Worm (Caenorhabditis elegans): ENCODE data around the gene W04E12.2.

The W04E12.2 gene

ce11 chrV:19755260-19755659 lies 14.3 kb upstream of the W04E12.2 start, which contains the start of gene clec-50:
Gene clec-50, minus strand, starts transcription at chrV:19755368.
- TF ChIP-seq nhr-76 (tag; optimal IDR thresholded peaks at IDR 0.05) (no peak), unc-62 (GFP tag; optimal IDR thresholded peaks at IDR 0.05) (no peak), ztf-11 (tag; optimal IDR thresholded peaks at IDR 0.05) (no peak), zip-8 (tag; optimal IDR thresholded peaks at IDR 0.05) (no peak), drap-1 (GFP tag; optimal IDR thresholded peaks at IDR 0.05) (no peak), blmp-1 (tag; optimal IDR thresholded peaks at IDR 0.05) (no peak), lin-32 (GFP tag; optimal IDR thresholded peaks at IDR 0.05) (no peak), pha-4 (tag; optimal IDR thresholded peaks at IDR 0.05) (no peak), nhr-237 (tag; optimal IDR thresholded peaks at IDR 0.05) (no peak), ceh-39 (tag; optimal IDR thresholded peaks at IDR 0.05) (no peak), ham-2 (GFP tag; optimal IDR thresholded peaks at IDR 0.05) (no peak), cnd-1 (tag; optimal IDR thresholded peaks at IDR 0.05) (no peak), sem-2 (GFP tag; optimal IDR thresholded peaks at IDR 0.05) (no peak)

ce11 chrV:19754331-19754730 lies 13.4 kb upstream of the W04E12.2 start:
- TF ChIP-seq ceh-39 (tag; optimal IDR thresholded peaks at IDR 0.05) (no peak), hlh-1 (tag; optimal IDR thresholded peaks at IDR 0.05) (no peak), drap-1 (GFP tag; optimal IDR thresholded peaks at IDR 0.05) (no peak), elt-3 (tag; optimal IDR thresholded peaks at IDR 0.05) (no peak), nhr-28 (tag; optimal IDR thresholded peaks at IDR 0.05) (no peak), blmp-1 (tag; optimal IDR thresholded peaks at IDR 0.05) (no peak), lin-32 (GFP tag; optimal IDR thresholded peaks at IDR 0.05) (no peak), ces-1 (GFP tag; optimal IDR thresholded peaks at IDR 0.05) (no peak), mab-5 (tag; optimal IDR thresholded peaks at IDR 0.05) (no peak), ceh-43 (GFP tag; optimal IDR thresholded peaks at IDR 0.05) (no peak), nhr-12 (tag; optimal IDR thresholded peaks at IDR 0.05) (no peak), nhr-237 (tag; optimal IDR thresholded peaks at IDR 0.05) (no peak), M03D4.4 (tag; optimal IDR thresholded peaks at IDR 0.05) (no peak), sem-2 (GFP tag; optimal IDR thresholded peaks at IDR 0.05) (no peak), mep-1 (tag; optimal IDR thresholded peaks at IDR 0.05) (no peak), sptf-1 (tag; optimal IDR thresholded peaks at IDR 0.05) (no peak), elt-1 (tag; optimal IDR thresholded peaks at IDR 0.05; ENCODE audit: borderline replicate concordance, insufficient read depth) (no peak), unc-120 (tag; optimal IDR thresholded peaks at IDR 0.05; ENCODE audit: poor library complexity, severe bottlenecking) (no peak)

DNA sequence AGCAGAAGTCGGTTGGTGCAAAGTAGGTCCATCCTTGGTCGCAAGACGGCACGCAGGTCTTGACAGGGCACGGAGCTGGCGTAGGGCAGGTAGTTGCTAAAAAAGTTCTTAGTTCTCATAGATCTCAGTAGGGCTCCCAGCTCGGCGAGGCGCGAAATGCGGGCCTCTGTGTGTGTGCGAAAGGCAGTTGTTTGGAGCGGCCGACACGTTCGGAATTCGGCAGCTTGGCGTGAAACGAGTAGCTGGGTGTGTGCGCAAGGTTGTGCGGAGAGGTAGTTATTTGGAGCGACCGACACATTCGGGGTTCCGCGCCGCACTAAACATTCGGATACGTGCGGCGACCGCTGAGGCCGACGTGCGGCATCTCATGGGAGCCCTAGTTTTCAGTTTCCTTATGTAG lies 11.9 kb upstream of the W04E12.2 start:
- no peak for TF ChIP-seq unc-120 (tag; optimal IDR thresholded peaks at IDR 0.05; ENCODE audit: poor library complexity, severe bottlenecking)
- TF ChIP-seq pha-4 (tag; optimal IDR thresholded peaks at IDR 0.05) = no peak
- no peak for TF ChIP-seq tbx-8 (GFP tag; optimal IDR thresholded peaks at IDR 0.05)
- TF ChIP-seq sem-2 (GFP tag; optimal IDR thresholded peaks at IDR 0.05) = no peak
- no peak for TF ChIP-seq drap-1 (GFP tag; optimal IDR thresholded peaks at IDR 0.05)
- TF ChIP-seq ceh-83 (GFP tag; optimal IDR thresholded peaks at IDR 0.05) = no peak
- no peak for TF ChIP-seq lsy-2 (tag; optimal IDR thresholded peaks at IDR 0.05)
- TF ChIP-seq M03D4.4 (tag; optimal IDR thresholded peaks at IDR 0.05) = no peak

DNA sequence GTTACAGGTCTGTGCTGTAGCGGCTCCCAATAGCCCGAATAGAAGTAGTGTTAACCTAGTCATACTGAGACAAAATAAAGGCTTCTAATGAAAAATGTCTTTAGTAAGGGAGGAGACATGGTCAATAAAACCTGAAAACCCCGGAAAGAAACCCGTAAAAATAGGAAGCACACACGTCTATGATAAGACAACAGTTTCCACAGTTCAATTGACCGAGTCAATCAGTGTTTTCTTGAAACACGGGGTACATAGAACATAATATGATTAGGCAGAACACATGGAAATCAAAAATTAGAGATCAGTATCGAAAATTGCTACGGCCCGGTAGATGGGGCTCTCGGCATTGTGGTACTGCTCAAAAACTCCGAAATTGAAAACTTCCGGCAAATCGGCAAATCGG lies 10.2 kb upstream of the W04E12.2 start, which contains the start of gene clec-49:
Gene clec-49, minus strand, starts transcription at position 103 of the 400 bp plus-strand sequence.
- no peak for TF ChIP-seq nhr-2 (tag; optimal IDR thresholded peaks at IDR 0.05)
- no peak for TF ChIP-seq ham-2 (GFP tag; optimal IDR thresholded peaks at IDR 0.05)
- no peak for TF ChIP-seq unc-120 (tag; optimal IDR thresholded peaks at IDR 0.05; ENCODE audit: poor library complexity, severe bottlenecking)
- TF ChIP-seq nhr-28 (tag; optimal IDR thresholded peaks at IDR 0.05) = no peak
- no peak for TF ChIP-seq nhr-76 (tag; optimal IDR thresholded peaks at IDR 0.05)
- no peak for TF ChIP-seq pha-4 (tag; optimal IDR thresholded peaks at IDR 0.05)
- no peak for TF ChIP-seq drap-1 (GFP tag; optimal IDR thresholded peaks at IDR 0.05)
- TF ChIP-seq ztf-11 (tag; optimal IDR thresholded peaks at IDR 0.05) = no peak
- no peak for TF ChIP-seq nhr-237 (tag; optimal IDR thresholded peaks at IDR 0.05)
- TF ChIP-seq lsy-2 (tag; optimal IDR thresholded peaks at IDR 0.05) = no peak
- TF ChIP-seq snpc-4 (tag; optimal IDR thresholded peaks at IDR 0.05) = no peak
- TF ChIP-seq hlh-1 (tag; optimal IDR thresholded peaks at IDR 0.05) = no peak
- no peak for TF ChIP-seq mep-1 (tag; optimal IDR thresholded peaks at IDR 0.05)
- TF ChIP-seq unc-39 (tag; optimal IDR thresholded peaks at IDR 0.05) = no peak
- TF ChIP-seq cnd-1 (tag; optimal IDR thresholded peaks at IDR 0.05) = no peak
- TF ChIP-seq M03D4.4 (tag; optimal IDR thresholded peaks at IDR 0.05) = no peak
- no peak for TF ChIP-seq mab-5 (tag; optimal IDR thresholded peaks at IDR 0.05)
- no peak for TF ChIP-seq elt-3 (tag; optimal IDR thresholded peaks at IDR 0.05)

DNA sequence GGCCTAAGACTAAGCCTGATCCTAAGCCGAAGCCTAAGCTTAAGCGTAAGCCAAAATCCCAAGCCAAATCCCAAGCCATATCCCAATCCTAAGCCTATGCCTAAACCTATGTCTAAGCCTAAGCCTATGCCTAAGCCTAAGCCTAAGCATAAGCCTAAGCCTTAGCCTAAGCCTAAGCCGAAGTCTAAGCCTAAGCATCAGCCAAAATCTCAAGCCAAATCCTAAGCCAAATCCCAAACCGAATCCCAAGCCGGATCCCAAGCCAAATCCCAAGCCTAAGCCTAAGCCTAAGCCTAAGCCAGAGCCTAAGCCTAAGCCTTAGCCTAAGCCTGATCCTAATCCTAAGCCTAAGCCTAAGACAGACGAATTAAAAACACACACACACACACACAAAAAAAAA lies 6.2 kb upstream of the W04E12.2 start:
- TF ChIP-seq lsy-2 (tag; optimal IDR thresholded peaks at IDR 0.05) (no peak), sem-2 (GFP tag; optimal IDR thresholded peaks at IDR 0.05) (no peak), nhr-76 (tag; optimal IDR thresholded peaks at IDR 0.05) (no peak), unc-120 (tag; optimal IDR thresholded peaks at IDR 0.05; ENCODE audit: poor library complexity, severe bottlenecking) (no peak)

All from whole organism, mixed stage, embryonic.